Worm (Caenorhabditis elegans) whole organism, mixed stage, embryonic: ENCODE results near the gene his-38.

Experiments used
- M03D4.4 ChIP-seq: sonication (generic microtip); optimal IDR thresholded peaks from 2 replicates; lab custom pipeline; 2017; ENCODE audit warnings: mild to moderate bottlenecking, missing genetic modification characterization, missing compliant biosample characterization
- blmp-1 ChIP-seq: fragments of 150-350 bp; optimal IDR thresholded peaks from 2 replicates; lab custom pipeline; 2014; ENCODE audit warnings: missing biosample characterization, missing genetic modification characterization
- ceh-39 ChIP-seq: fragments of 150-350 bp; optimal IDR thresholded peaks from 2 replicates; lab custom pipeline; 2014; ENCODE audit warnings: missing biosample characterization, missing genetic modification characterization
- ceh-83 ChIP-seq: fragments of 200-800 bp; sonication (Bioruptor generic); optimal IDR thresholded peaks from 2 replicates; lab custom pipeline; 2018; ENCODE audit warnings: mild to moderate bottlenecking, missing genetic modification characterization, missing compliant biosample characterization
- ces-1 ChIP-seq: fragments of 150-350 bp; optimal IDR thresholded peaks from 2 replicates; lab custom pipeline; 2014; ENCODE audit warnings: missing biosample characterization, missing genetic modification reagents, missing genetic modification characterization
- cnd-1 ChIP-seq: fragments of 200-800 bp; sonication (Bioruptor generic); optimal IDR thresholded peaks from 2 replicates; lab custom pipeline; 2018; ENCODE audit warnings: mild to moderate bottlenecking, missing genetic modification characterization, missing compliant biosample characterization
- drap-1 ChIP-seq: fragments of 200-800 bp; sonication (Bioruptor generic); optimal IDR thresholded peaks from 3 replicates; lab custom pipeline; 2018; ENCODE audit warnings: mild to moderate bottlenecking, missing genetic modification characterization, missing compliant biosample characterization
- elt-1 ChIP-seq: sonication (generic microtip); optimal IDR thresholded peaks from 2 replicates; lab custom pipeline; 2017; ENCODE audit warnings: missing genetic modification characterization, mild to moderate bottlenecking, missing compliant biosample characterization, antibody characterized with exemption, moderate library complexity, borderline replicate concordance; ENCODE audit not compliant: insufficient read depth
- elt-3 ChIP-seq: fragments of 150-350 bp; optimal IDR thresholded peaks from 2 replicates; lab custom pipeline; 2014; ENCODE audit warnings: missing biosample characterization, missing genetic modification characterization
- flh-1 ChIP-seq: fragments of 200-800 bp; sonication (Bioruptor generic); optimal IDR thresholded peaks from 2 replicates; lab custom pipeline; 2018; ENCODE audit warnings: mild to moderate bottlenecking, missing genetic modification characterization, moderate library complexity, missing compliant biosample characterization
- ham-2 ChIP-seq: fragments of 200-800 bp; sonication (Bioruptor generic); optimal IDR thresholded peaks from 2 replicates; lab custom pipeline; 2018; ENCODE audit warnings: mild to moderate bottlenecking, missing genetic modification characterization, missing compliant biosample characterization
- hlh-1 ChIP-seq: fragments of 150-350 bp; optimal IDR thresholded peaks from 2 replicates; lab custom pipeline; 2014; ENCODE audit warnings: missing biosample characterization, missing genetic modification reagents, missing genetic modification characterization
- lin-13 ChIP-seq: fragments of 150-350 bp; optimal IDR thresholded peaks from 2 replicates; lab custom pipeline; 2014; ENCODE audit warnings: missing biosample characterization, missing genetic modification characterization
- lsy-2 ChIP-seq: fragments of 150-350 bp; optimal IDR thresholded peaks from 2 replicates; lab custom pipeline; 2014; ENCODE audit warnings: missing biosample characterization, missing genetic modification characterization
- mab-5 ChIP-seq: fragments of 150-350 bp; optimal IDR thresholded peaks from 2 replicates; lab custom pipeline; 2014; ENCODE audit warnings: missing biosample characterization, missing genetic modification characterization
- mep-1 ChIP-seq: fragments of 150-350 bp; optimal IDR thresholded peaks from 2 replicates; lab custom pipeline; 2017; ENCODE audit warnings: missing biosample characterization, missing genetic modification reagents, missing genetic modification characterization, inconsistent platforms
- mls-2 ChIP-seq: sonication (generic microtip); optimal IDR thresholded peaks from 2 replicates; lab custom pipeline; 2016; ENCODE audit warnings: mild to moderate bottlenecking, missing genetic modification characterization, moderate library complexity, missing compliant biosample characterization
- nhr-12 ChIP-seq: fragments of 150-350 bp; optimal IDR thresholded peaks from 2 replicates; lab custom pipeline; 2014; ENCODE audit warnings: missing biosample characterization, missing genetic modification characterization
- nhr-2 ChIP-seq: fragments of 150-350 bp; optimal IDR thresholded peaks from 2 replicates; lab custom pipeline; 2014; ENCODE audit warnings: missing biosample characterization, missing genetic modification characterization
- nhr-237 ChIP-seq: fragments of 150-350 bp; optimal IDR thresholded peaks from 2 replicates; lab custom pipeline; 2014; ENCODE audit warnings: missing biosample characterization, missing genetic modification characterization
- nhr-76 ChIP-seq: sonication (generic microtip); optimal IDR thresholded peaks from 2 replicates; lab custom pipeline; 2017; ENCODE audit warnings: missing biosample characterization, missing genetic modification characterization
- pha-4 ChIP-seq: fragments of 150-350 bp; optimal IDR thresholded peaks from 2 replicates; lab custom pipeline; 2018; ENCODE audit warnings: missing biosample characterization, missing genetic modification reagents, missing genetic modification characterization
- snpc-4 ChIP-seq: fragments of 150-350 bp; optimal IDR thresholded peaks from 2 replicates; lab custom pipeline; 2014; ENCODE audit warnings: missing biosample characterization, missing genetic modification characterization
- sptf-1 ChIP-seq: sonication (generic microtip); optimal IDR thresholded peaks from 2 replicates; lab custom pipeline; 2017; ENCODE audit warnings: mild to moderate bottlenecking, missing genetic modification characterization, moderate library complexity, missing compliant biosample characterization
- unc-120 ChIP-seq: sonication (generic microtip); optimal IDR thresholded peaks from 2 replicates; lab custom pipeline; 2017; ENCODE audit warnings: missing genetic modification characterization, missing compliant biosample characterization; ENCODE audit not compliant: poor library complexity, severe bottlenecking
- unc-39 ChIP-seq: fragments of 150-350 bp; optimal IDR thresholded peaks from 2 replicates; lab custom pipeline; 2014; ENCODE audit warnings: missing biosample characterization, missing genetic modification characterization
- unc-62 ChIP-seq: fragments of 150-350 bp; optimal IDR thresholded peaks from 2 replicates; lab custom pipeline; 2014; ENCODE audit warnings: missing biosample characterization, missing genetic modification reagents, missing genetic modification characterization
- zip-8 ChIP-seq: fragments of 150-350 bp; optimal IDR thresholded peaks from 2 replicates; lab custom pipeline; 2014; ENCODE audit warnings: missing biosample characterization, missing genetic modification characterization
- ztf-11 ChIP-seq: fragments of 150-350 bp; optimal IDR thresholded peaks from 2 replicates; lab custom pipeline; 2014; ENCODE audit warnings: missing biosample characterization, missing genetic modification characterization

his-38 gene

ce11 chrX:7322323-7322722 lies 12.6 kb upstream of the his-38 start, which contains the start of gene T08A9.13:
TSS of gene T08A9.13 (minus strand) at chrX:7322423.
- TF ChIP-seq nhr-2 (no peak), ham-2 (GFP tag; lab: Kevin White, UChicago) (no peak), nhr-76 (tag; lab: Kevin White, UChicago) (no peak), elt-3 (tag; lab: Kevin White, UChicago) (no peak), flh-1 (GFP tag; lab: Kevin White, UChicago) (no peak), lin-13 (tag; lab: Kevin White, UChicago) (no peak), hlh-1 (tag; lab: Kevin White, UChicago) (no peak), blmp-1 (no peak), snpc-4 (tag; lab: Kevin White, UChicago) (no peak), mls-2 (no peak), ceh-39 (tag; lab: Kevin White, UChicago) (no peak), elt-1 (tag; lab: Kevin White, UChicago) (no peak), drap-1 (GFP tag; lab: Kevin White, UChicago) (no peak), cnd-1 (tag; lab: Kevin White, UChicago) (no peak), mab-5 (tag; lab: Kevin White, UChicago) (no peak), unc-39 (tag; lab: Kevin White, UChicago) (no peak), unc-120 (tag; lab: Kevin White, UChicago) (no peak), nhr-12 (tag; lab: Kevin White, UChicago) (no peak), unc-62 (no peak)

ce11 chrX:7320115-7320711 lies 10.5 kb upstream of the his-38 start, which contains the start of gene spp-5:
TSS of gene spp-5 (minus strand) at chrX:7320354.
- no peak for TF ChIP-seq M03D4.4 (tag; lab: Kevin White, UChicago)

- TF ChIP-seq elt-3 (tag; lab: Kevin White, UChicago) = no peak
- no peak for TF ChIP-seq drap-1 (GFP tag; lab: Kevin White, UChicago)
- TF ChIP-seq mab-5 (tag; lab: Kevin White, UChicago) = no peak
- no peak for TF ChIP-seq zip-8 (tag; lab: Kevin White, UChicago)
- TF ChIP-seq pha-4 (tag; lab: Kevin White, UChicago) = no peak
- TF ChIP-seq mls-2 = no peak
- no peak for TF ChIP-seq mep-1 (tag; lab: Kevin White, UChicago)
- no peak for TF ChIP-seq nhr-2
- TF ChIP-seq nhr-76 (tag; lab: Kevin White, UChicago) = no peak
- no peak for TF ChIP-seq ztf-11 (tag; lab: Kevin White, UChicago)
- no peak for TF ChIP-seq ham-2 (GFP tag; lab: Kevin White, UChicago)
- no peak for TF ChIP-seq nhr-237 (tag; lab: Kevin White, UChicago)
- TF ChIP-seq nhr-12 (tag; lab: Kevin White, UChicago) = no peak
- TF ChIP-seq ceh-83 (GFP tag; lab: Kevin White, UChicago) = no peak
Measured at ce11 chrX:7318639-7319038, 9.0 kb upstream of the his-38 start, which contains the start of gene spp-4. TSS of gene spp-4 (minus strand) at chrX:7318756.

- TF ChIP-seq lsy-2 (no peak), mab-5 (tag; lab: Kevin White, UChicago) (no peak), lin-13 (tag; lab: Kevin White, UChicago) (no peak), sptf-1 (tag; lab: Kevin White, UChicago) (no peak), ztf-11 (tag; lab: Kevin White, UChicago) (no peak)
Measured at ce11 chrX:7316485-7317391, 7.1 kb upstream of the his-38 start, which contains the start of the genes spp-2 and spp-6. TSS of gene spp-2 (minus strand) at chrX:7316818. TSS of gene spp-6 (plus strand) at chrX:7317341.

- TF ChIP-seq nhr-76 (tag; lab: Kevin White, UChicago) (no peak), nhr-12 (tag; lab: Kevin White, UChicago) (no peak), ces-1 (GFP tag; lab: Kevin White, UChicago) (no peak), lin-13 (tag; lab: Kevin White, UChicago) (no peak), ham-2 (GFP tag; lab: Kevin White, UChicago) (no peak), M03D4.4 (tag; lab: Kevin White, UChicago) (no peak), snpc-4 (tag; lab: Kevin White, UChicago) (no peak)
- TF ChIP-seq, all 35 proteins: peak for 0
Measured at ce11 chrX:7315329-7315728, 5.7 kb upstream of the his-38 start, which contains the start of gene spp-3. TSS of gene spp-3 (minus strand) at chrX:7315353.
